Worm (Caenorhabditis elegans) whole organism, L2 larva: ENCODE data around the gene ppk-2.

Source experiments
- C34F6.9 ChIP-seq: fragments of 150-350 bp; optimal IDR thresholded peaks from 2 replicates; lab custom pipeline; 2014; ENCODE audit warnings: missing biosample characterization, missing genetic modification characterization
- R02D3.7 ChIP-seq: fragments of 150-350 bp; optimal IDR thresholded peaks from 2 replicates; lab custom pipeline; 2014; ENCODE audit warnings: missing biosample characterization, missing genetic modification characterization
- Y55F3AM.14 ChIP-seq: fragments of 200-800 bp; sonication (Bioruptor generic); optimal IDR thresholded peaks from 2 replicates; lab custom pipeline; 2018; ENCODE audit warnings: mild to moderate bottlenecking, missing genetic modification characterization, missing compliant biosample characterization
- ZK546.5 ChIP-seq: sonication (generic microtip); optimal IDR thresholded peaks from 2 replicates; lab custom pipeline; 2017; ENCODE audit warnings: missing biosample characterization, missing genetic modification characterization
- alr-1 ChIP-seq: fragments of 150-350 bp; optimal IDR thresholded peaks from 2 replicates; lab custom pipeline; 2014; ENCODE audit warnings: missing biosample characterization, missing genetic modification characterization
- ama-1 ChIP-seq: fragments of 150-350 bp; optimal IDR thresholded peaks from 2 replicates; lab custom pipeline; 2018; ENCODE audit warnings: inconsistent platforms
- blmp-1 ChIP-seq: sonication (generic microtip); optimal IDR thresholded peaks from 2 replicates; lab custom pipeline; 2017; ENCODE audit warnings: missing genetic modification characterization, mild to moderate bottlenecking, missing compliant biosample characterization, antibody characterized with exemption, moderate library complexity; ENCODE audit not compliant: insufficient read depth
- crh-2 ChIP-seq: sonication (generic microtip); optimal IDR thresholded peaks from 2 replicates; lab custom pipeline; 2017; ENCODE audit warnings: missing biosample characterization, missing genetic modification characterization
- dmd-4 ChIP-seq: sonication (generic microtip); optimal IDR thresholded peaks from 2 replicates; lab custom pipeline; 2017; ENCODE audit warnings: missing biosample characterization, missing genetic modification characterization
- egl-27 ChIP-seq: sonication (generic microtip); optimal IDR thresholded peaks from 3 replicates; lab custom pipeline; 2017; ENCODE audit warnings: missing biosample characterization, missing genetic modification reagents, missing genetic modification characterization
- elt-1 ChIP-seq: fragments of 150-350 bp; optimal IDR thresholded peaks from 2 replicates; lab custom pipeline; 2014; ENCODE audit warnings: missing biosample characterization, missing genetic modification characterization
- elt-3 ChIP-seq: sonication (generic microtip); optimal IDR thresholded peaks from 2 replicates; lab custom pipeline; 2017; ENCODE audit warnings: missing biosample characterization, missing genetic modification characterization
- lin-11 ChIP-seq: fragments of 150-350 bp; sonication (generic microtip); optimal IDR thresholded peaks from 2 replicates; lab custom pipeline; 2014; ENCODE audit warnings: missing biosample characterization, missing genetic modification characterization, inconsistent platforms, mixed read lengths
- lin-13 ChIP-seq: fragments of 150-350 bp; optimal IDR thresholded peaks from 2 replicates; lab custom pipeline; 2014; ENCODE audit warnings: missing biosample characterization, missing genetic modification reagents, missing genetic modification characterization
- lin-39 ChIP-seq: fragments of 150-350 bp; optimal IDR thresholded peaks from 2 replicates; lab custom pipeline; 2014; ENCODE audit warnings: missing biosample characterization, missing genetic modification reagents, missing genetic modification characterization
- lsy-2 ChIP-seq, 2 experiments: fragments of 150-350 bp in 1 of 2; sonication (generic microtip) in 1 of 2; optimal IDR thresholded peaks; 2 replicates each; lab custom pipeline; 2014 to 2017; ENCODE audit warnings: missing biosample characterization in 2 of 2, missing genetic modification characterization in 2 of 2
- mab-5 ChIP-seq: fragments of 150-350 bp; optimal IDR thresholded peaks from 2 replicates; lab custom pipeline; 2014; ENCODE audit warnings: missing biosample characterization, missing genetic modification characterization
- mbf-1 ChIP-seq: sonication (generic microtip); optimal IDR thresholded peaks from 2 replicates; lab custom pipeline; 2017; ENCODE audit warnings: missing biosample characterization, missing genetic modification characterization
- mdl-1 ChIP-seq, 2 experiments: fragments of 150-350 bp in 1 of 2; sonication (generic microtip) in 1 of 2; optimal IDR thresholded peaks; 2 replicates each; lab custom pipeline; 2017; ENCODE audit warnings: missing biosample characterization in 2 of 2, missing genetic modification characterization in 2 of 2
- nhr-10 ChIP-seq: sonication (generic microtip); optimal IDR thresholded peaks from 2 replicates; lab custom pipeline; 2017; ENCODE audit warnings: missing biosample characterization, missing genetic modification characterization
- nhr-11 ChIP-seq: fragments of 150-350 bp; optimal IDR thresholded peaks from 2 replicates; lab custom pipeline; 2014; ENCODE audit warnings: missing biosample characterization, missing genetic modification characterization
- nhr-12 ChIP-seq: fragments of 150-350 bp; optimal IDR thresholded peaks from 2 replicates; lab custom pipeline; 2014; ENCODE audit warnings: missing biosample characterization, missing genetic modification characterization
- nhr-129 ChIP-seq: fragments of 150-350 bp; optimal IDR thresholded peaks from 2 replicates; lab custom pipeline; 2014; ENCODE audit warnings: missing biosample characterization, missing genetic modification characterization
- nhr-21 ChIP-seq: fragments of 150-350 bp; optimal IDR thresholded peaks from 2 replicates; lab custom pipeline; 2014; ENCODE audit warnings: missing biosample characterization, missing genetic modification characterization
- nhr-23 ChIP-seq: fragments of 150-350 bp; optimal IDR thresholded peaks from 2 replicates; lab custom pipeline; 2014; ENCODE audit warnings: missing biosample characterization, missing genetic modification reagents, missing genetic modification characterization
- nhr-237 ChIP-seq: fragments of 150-350 bp; optimal IDR thresholded peaks from 2 replicates; lab custom pipeline; 2014; ENCODE audit warnings: missing biosample characterization, missing genetic modification characterization
- nhr-25 ChIP-seq: fragments of 150-350 bp; sonication (generic microtip); optimal IDR thresholded peaks from 3 replicates; lab custom pipeline; 2014; ENCODE audit warnings: missing biosample characterization, missing genetic modification characterization
- nhr-6 ChIP-seq: fragments of 150-350 bp; optimal IDR thresholded peaks from 2 replicates; lab custom pipeline; 2014; ENCODE audit warnings: missing biosample characterization, missing genetic modification characterization
- nhr-77 ChIP-seq: fragments of 150-350 bp; optimal IDR thresholded peaks from 2 replicates; lab custom pipeline; 2014; ENCODE audit warnings: missing biosample characterization, missing genetic modification characterization
- sem-4 ChIP-seq: fragments of 150-350 bp; optimal IDR thresholded peaks from 2 replicates; lab custom pipeline; 2014; ENCODE audit warnings: missing biosample characterization, missing genetic modification reagents, missing genetic modification characterization
- skn-1 ChIP-seq: sonication (generic microtip); optimal IDR thresholded peaks from 2 replicates; lab custom pipeline; 2017; ENCODE audit warnings: missing biosample characterization, missing genetic modification characterization
- sma-9 ChIP-seq, 2 experiments: fragments of 150-350 bp in 1 of 2; sonication (generic microtip) in 1 of 2; optimal IDR thresholded peaks; 2 replicates each; lab custom pipeline; 2014 to 2016; ENCODE audit warnings: missing genetic modification characterization in 2 of 2, mild to moderate bottlenecking in 1 of 2, missing biosample characterization in 1 of 2, missing compliant biosample characterization in 1 of 2, missing genetic modification reagents in 1 of 2, moderate library complexity in 1 of 2
- snpc-4 ChIP-seq: fragments of 150-350 bp; optimal IDR thresholded peaks from 2 replicates; lab custom pipeline; 2014; ENCODE audit warnings: missing biosample characterization, missing genetic modification characterization
- unc-39 ChIP-seq: fragments of 150-350 bp; optimal IDR thresholded peaks from 2 replicates; lab custom pipeline; 2014; ENCODE audit warnings: missing biosample characterization, missing genetic modification characterization
- unc-55 ChIP-seq: fragments of 150-350 bp; sonication (generic microtip); optimal IDR thresholded peaks from 3 replicates; lab custom pipeline; 2014; ENCODE audit warnings: missing biosample characterization, missing genetic modification reagents, missing genetic modification characterization
- ztf-11 ChIP-seq: sonication (generic microtip); optimal IDR thresholded peaks from 2 replicates; lab custom pipeline; 2017; ENCODE audit warnings: missing biosample characterization, missing genetic modification characterization
- ztf-4 ChIP-seq: fragments of 150-350 bp; optimal IDR thresholded peaks from 2 replicates; lab custom pipeline; 2014; ENCODE audit warnings: missing biosample characterization, missing genetic modification characterization

The ppk-2 gene

ce11 chrIII:2101310-2101709 lies 785 bp upstream of the ppk-2 start:
- TF ChIP-seq ztf-4 (tag; lab: Kevin White, UChicago) = no peak
- no peak for TF ChIP-seq ztf-11 (tag; lab: Kevin White, UChicago)
- no peak for TF ChIP-seq mab-5 (tag; lab: Kevin White, UChicago)
- TF ChIP-seq crh-2 (tag; lab: Kevin White, UChicago) = no peak
- no peak for TF ChIP-seq nhr-6 (tag; lab: Kevin White, UChicago)
- no peak for TF ChIP-seq lin-11
- no peak for TF ChIP-seq R02D3.7 (tag; lab: Kevin White, UChicago)
- TF ChIP-seq sma-9 (GFP tag; optimal IDR thresholded peaks at IDR 0.05; lab: Kevin White, UChicago) = no peak
- TF ChIP-seq sma-9 (tag; optimal IDR thresholded peaks at IDR 0.05; lab: Kevin White, UChicago) = no peak
- TF ChIP-seq lsy-2 (tag; optimal IDR thresholded peaks at IDR 0.05; lab: Kevin White, UChicago) = no peak
- no peak for TF ChIP-seq alr-1 (tag; lab: Kevin White, UChicago)
- TF ChIP-seq unc-39 (tag; lab: Kevin White, UChicago) = no peak
- no peak for TF ChIP-seq nhr-129 (tag; lab: Kevin White, UChicago)
- no peak for TF ChIP-seq Y55F3AM.14 (GFP tag; lab: Kevin White, UChicago)
- no peak for TF ChIP-seq elt-3 (tag; lab: Kevin White, UChicago)
- no peak for TF ChIP-seq blmp-1 (tag; lab: Kevin White, UChicago)
- no peak for TF ChIP-seq nhr-10
- TF ChIP-seq, all 48 proteins: peak for 0

ce11 chrIII:2105935-2106334 lies 3.8 kb downstream of the ppk-2 start:
- no peak for TF ChIP-seq lin-13 (GFP tag; lab: Kevin White, UChicago)
- no peak for TF ChIP-seq unc-39 (tag; lab: Kevin White, UChicago)
- TF ChIP-seq sem-4 (tag; lab: Kevin White, UChicago) = no peak
- no peak for TF ChIP-seq dmd-4 (tag; lab: Kevin White, UChicago)
- no peak for TF ChIP-seq snpc-4 (tag; lab: Kevin White, UChicago)
- no peak for TF ChIP-seq nhr-23 (tag; lab: Kevin White, UChicago)
- TF ChIP-seq ZK546.5 (tag; lab: Kevin White, UChicago) = no peak
- no peak for TF ChIP-seq egl-27 (tag; lab: Kevin White, UChicago)
- no peak for TF ChIP-seq mdl-1 (tag; optimal IDR thresholded peaks at IDR 0.05; lab: Kevin White, UChicago)
- TF ChIP-seq lin-39 (tag; lab: Kevin White, UChicago) = no peak
- no peak for TF ChIP-seq nhr-25 (tag; lab: Kevin White, UChicago)
- TF ChIP-seq blmp-1 (tag; lab: Kevin White, UChicago) = no peak
- no peak for TF ChIP-seq nhr-6 (tag; lab: Kevin White, UChicago)
- no peak for TF ChIP-seq C34F6.9 (tag; lab: Kevin White, UChicago)
- no peak for TF ChIP-seq ztf-11 (tag; lab: Kevin White, UChicago)
- TF ChIP-seq elt-3 (tag; lab: Kevin White, UChicago) = no peak
- no peak for TF ChIP-seq elt-1 (tag; lab: Kevin White, UChicago)
- TF ChIP-seq skn-1 (tag; lab: Kevin White, UChicago) = no peak

ce11 chrIII:2110249-2110648 lies 8.2 kb downstream of the ppk-2 start, which contains the start of gene Y48G9A.7:
Gene Y48G9A.7 (plus strand): TSS chrIII:2110549.
- no peak for TF ChIP-seq nhr-23 (tag; lab: Kevin White, UChicago)
- TF ChIP-seq lin-39 (tag; lab: Kevin White, UChicago) = no peak
- no peak for TF ChIP-seq nhr-21 (tag; lab: Kevin White, UChicago)
- TF ChIP-seq mbf-1 (tag; lab: Kevin White, UChicago) = no peak
- no peak for TF ChIP-seq R02D3.7 (tag; lab: Kevin White, UChicago)
- TF ChIP-seq nhr-129 (tag; lab: Kevin White, UChicago) = no peak
- no peak for TF ChIP-seq snpc-4 (tag; lab: Kevin White, UChicago)
- no peak for TF ChIP-seq nhr-6 (tag; lab: Kevin White, UChicago)
- no peak for TF ChIP-seq Y55F3AM.14 (GFP tag; lab: Kevin White, UChicago)
- no peak for TF ChIP-seq nhr-237 (tag; lab: Kevin White, UChicago)
- TF ChIP-seq alr-1 (tag; lab: Kevin White, UChicago) = no peak
- no peak for TF ChIP-seq ama-1 (lab: Kevin White, UChicago)
- no peak for TF ChIP-seq nhr-77 (tag; lab: Kevin White, UChicago)
- no peak for TF ChIP-seq egl-27 (tag; lab: Kevin White, UChicago)
- TF ChIP-seq nhr-25 (tag; lab: Kevin White, UChicago) = no peak
- TF ChIP-seq unc-55 (GFP tag; lab: Kevin White, UChicago) = no peak
- no peak for TF ChIP-seq nhr-12 (tag; lab: Kevin White, UChicago)
- TF ChIP-seq nhr-11 (tag; lab: Kevin White, UChicago) = no peak
